Worm (Caenorhabditis elegans): ENCODE data around the gene szy-4.

The szy-4 gene

DNA sequence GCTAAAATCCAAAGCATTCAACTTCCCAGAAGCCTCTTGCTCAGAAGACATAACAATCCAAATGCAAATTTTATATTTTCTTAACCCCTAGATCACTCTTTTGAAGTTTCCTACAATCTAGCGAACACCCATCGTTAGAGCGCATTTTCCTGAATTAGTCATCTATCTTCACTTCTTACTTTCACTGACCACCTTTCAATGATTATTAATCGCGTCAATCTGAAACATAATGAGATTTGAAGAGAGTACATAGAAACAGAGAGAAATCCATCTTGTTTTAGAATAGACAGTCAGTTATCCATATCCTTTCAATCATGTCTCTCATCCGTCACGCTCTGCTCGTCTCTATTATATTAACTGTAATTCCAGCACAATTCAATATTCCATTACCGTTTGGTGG, 27.3 kb upstream of the szy-4 start, which contains the start of gene F40H3.3:
Gene F40H3.3, plus strand, starts transcription at position 280 of the 400 bp plus-strand sequence.
- TF ChIP-seq scrt-1 (GFP tag; IDR thresholded peaks at IDR 0.05) (no peak), tbx-11 (GFP tag; IDR thresholded peaks at IDR 0.05) (no peak), tra-4 (tag; optimal IDR thresholded peaks at IDR 0.05) (no peak)

- no peak for TF ChIP-seq tra-4 (tag; optimal IDR thresholded peaks at IDR 0.05)
- no peak for TF ChIP-seq B0310.2 (tag; optimal IDR thresholded peaks at IDR 0.05)
- TF ChIP-seq flt-1 (GFP tag; IDR thresholded peaks at IDR 0.05) = no peak
- TF ChIP-seq ceh-13 (GFP tag; optimal IDR thresholded peaks at IDR 0.05) = no peak
- no peak for TF ChIP-seq aly-1 (tag; optimal IDR thresholded peaks at IDR 0.05)
- TF ChIP-seq sea-1 (GFP tag; conservative IDR thresholded peaks at IDR 0.05) = no peak
- TF ChIP-seq hmg-4 (GFP tag; optimal IDR thresholded peaks at IDR 0.05) = no peak
- no peak for TF ChIP-seq F13C5.2 (tag; optimal IDR thresholded peaks at IDR 0.05)
- TF ChIP-seq ceh-36 (tag; optimal IDR thresholded peaks at IDR 0.05) = no peak
- TF ChIP-seq scrt-1 (GFP tag; IDR thresholded peaks at IDR 0.05) = no peak
- TF ChIP-seq tbx-37 (GFP tag; conservative IDR thresholded peaks at IDR 0.05) = no peak
- no peak for TF ChIP-seq hmbx-1 (tag; optimal IDR thresholded peaks at IDR 0.05)
- TF ChIP-seq ama-1 (optimal IDR thresholded peaks at IDR 0.05) = no peak
- no peak for TF ChIP-seq pes-1 (GFP tag; IDR thresholded peaks at IDR 0.05)
Measured at ce11 chrII:6173400-6173799, 25.1 kb upstream of the szy-4 start, which contains the start of gene F40H3.2. Gene F40H3.2 (plus strand): TSS chrII:6173649.

- TF ChIP-seq ceh-36 (tag; optimal IDR thresholded peaks at IDR 0.05) = no peak
- TF ChIP-seq ets-7 (tag; optimal IDR thresholded peaks at IDR 0.05) = no peak
- TF ChIP-seq F13C5.2 (tag; optimal IDR thresholded peaks at IDR 0.05) = no peak
- no peak for TF ChIP-seq scrt-1 (GFP tag; IDR thresholded peaks at IDR 0.05)
- TF ChIP-seq hnd-1 (tag; optimal IDR thresholded peaks at IDR 0.05) = no peak
- no peak for TF ChIP-seq ceh-13 (GFP tag; optimal IDR thresholded peaks at IDR 0.05)
- no peak for TF ChIP-seq pes-1 (GFP tag; IDR thresholded peaks at IDR 0.05)
- TF ChIP-seq hmg-4 (GFP tag; optimal IDR thresholded peaks at IDR 0.05) = no peak
- no peak for TF ChIP-seq ama-1 (optimal IDR thresholded peaks at IDR 0.05)
- TF ChIP-seq hmbx-1 (tag; optimal IDR thresholded peaks at IDR 0.05) = no peak
- no peak for TF ChIP-seq sea-1 (GFP tag; conservative IDR thresholded peaks at IDR 0.05)
Measured at ce11 chrII:6175027-6175426, 23.5 kb upstream of the szy-4 start.

ce11 chrII:6176154-6176897, 22.2 kb upstream of the szy-4 start:
- no peak for TF ChIP-seq tbx-11 (GFP tag; IDR thresholded peaks at IDR 0.05)
- no peak for TF ChIP-seq pes-1 (GFP tag; IDR thresholded peaks at IDR 0.05)
- TF ChIP-seq ama-1 (optimal IDR thresholded peaks at IDR 0.05) = no peak
- TF ChIP-seq F13C5.2 (tag; optimal IDR thresholded peaks at IDR 0.05) = no peak
- no peak for TF ChIP-seq sea-1 (GFP tag; conservative IDR thresholded peaks at IDR 0.05)
- TF ChIP-seq B0310.2 (tag; optimal IDR thresholded peaks at IDR 0.05) = no peak
- TF ChIP-seq tbx-37 (GFP tag; conservative IDR thresholded peaks at IDR 0.05) = no peak
- no peak for TF ChIP-seq scrt-1 (GFP tag; IDR thresholded peaks at IDR 0.05)
- no peak for TF ChIP-seq ceh-36 (tag; optimal IDR thresholded peaks at IDR 0.05)
- TF ChIP-seq tra-4 (tag; optimal IDR thresholded peaks at IDR 0.05) = no peak
- TF ChIP-seq hmg-4 (GFP tag; optimal IDR thresholded peaks at IDR 0.05) = no peak
- TF ChIP-seq flt-1 (GFP tag; IDR thresholded peaks at IDR 0.05) = no peak
- TF ChIP-seq hnd-1 (tag; optimal IDR thresholded peaks at IDR 0.05) = no peak
- TF ChIP-seq ceh-13 (GFP tag; optimal IDR thresholded peaks at IDR 0.05) = no peak
- no peak for TF ChIP-seq aly-1 (tag; optimal IDR thresholded peaks at IDR 0.05)

DNA sequence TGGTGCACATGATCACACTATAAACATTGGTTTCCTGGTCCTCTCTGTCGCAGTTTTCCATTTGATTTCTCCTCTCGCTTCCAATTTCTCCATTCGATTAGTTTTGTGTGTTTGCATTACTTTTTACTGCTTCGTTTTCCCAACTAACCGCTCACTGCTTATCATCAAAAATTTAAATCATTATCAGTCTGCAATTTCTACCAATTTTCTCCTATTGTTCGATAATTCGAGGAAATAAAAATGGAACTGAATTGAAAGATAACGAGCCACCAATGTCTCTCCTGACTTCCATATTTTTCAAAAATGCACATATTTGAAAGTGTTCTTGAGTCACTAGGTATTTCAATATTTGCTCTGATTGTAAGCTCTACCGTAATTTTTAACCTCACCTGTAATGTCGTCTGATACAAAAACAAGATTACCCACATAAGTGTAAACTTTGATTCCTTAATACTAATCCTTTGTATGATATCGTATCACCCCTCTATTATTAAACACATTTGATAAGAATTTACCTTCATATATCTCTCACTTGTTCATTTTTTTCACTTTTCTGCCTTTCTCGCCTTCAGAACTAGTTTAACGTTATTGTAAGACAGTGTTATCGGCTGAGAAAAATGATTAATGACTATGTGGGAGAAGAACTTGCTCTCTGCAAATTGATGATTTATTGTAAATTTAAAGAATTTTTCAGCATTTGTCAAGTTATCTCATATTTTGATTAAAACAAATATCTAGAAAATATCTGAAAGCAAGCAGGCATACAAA, 20.3 kb upstream of the szy-4 start:
- TF ChIP-seq pes-1 (GFP tag; IDR thresholded peaks at IDR 0.05) = no peak
- no peak for TF ChIP-seq hmbx-1 (tag; optimal IDR thresholded peaks at IDR 0.05)
- no peak for TF ChIP-seq F13C5.2 (tag; optimal IDR thresholded peaks at IDR 0.05)

ce11 chrII:6178743-6179129, 19.8 kb upstream of the szy-4 start:
- TF ChIP-seq hnd-1 (tag; optimal IDR thresholded peaks at IDR 0.05) = no peak
- TF ChIP-seq hmg-4 (GFP tag; optimal IDR thresholded peaks at IDR 0.05) = no peak
- TF ChIP-seq tbx-11 (GFP tag; IDR thresholded peaks at IDR 0.05) = no peak
- no peak for TF ChIP-seq ceh-13 (GFP tag; optimal IDR thresholded peaks at IDR 0.05)

DNA sequence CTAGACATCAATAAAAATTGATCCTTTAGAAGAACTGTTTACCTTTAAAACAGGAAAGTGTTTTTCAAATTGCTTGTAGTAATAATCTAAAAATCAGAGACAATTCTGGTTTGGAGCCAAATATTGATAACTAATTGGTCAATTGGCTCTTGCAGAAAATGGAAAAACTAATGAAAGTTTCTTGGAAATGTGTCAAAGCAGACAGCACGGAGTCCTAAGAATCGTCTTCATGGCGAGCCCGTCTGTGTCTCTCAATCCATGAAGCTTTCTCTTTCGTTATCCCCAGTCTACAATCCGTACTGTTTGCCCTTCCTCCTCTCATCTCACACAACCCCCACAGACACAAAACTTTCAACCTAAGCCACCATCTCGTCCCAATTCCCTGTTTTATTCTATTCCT, 19.0 kb upstream of the szy-4 start, which contains the start of gene F40H3.1:
Gene F40H3.1, plus strand, starts transcription at position 301 of the 400 bp plus-strand sequence.
- no peak for TF ChIP-seq flt-1 (GFP tag; IDR thresholded peaks at IDR 0.05)
- TF ChIP-seq tra-4 (tag; optimal IDR thresholded peaks at IDR 0.05) = no peak
- no peak for TF ChIP-seq hmbx-1 (tag; optimal IDR thresholded peaks at IDR 0.05)
- no peak for TF ChIP-seq ceh-13 (GFP tag; optimal IDR thresholded peaks at IDR 0.05)
- TF ChIP-seq B0310.2 (tag; optimal IDR thresholded peaks at IDR 0.05) = no peak
- TF ChIP-seq pes-1 (GFP tag; IDR thresholded peaks at IDR 0.05) = no peak
- TF ChIP-seq hnd-1 (tag; optimal IDR thresholded peaks at IDR 0.05) = no peak
- TF ChIP-seq sea-1 (GFP tag; conservative IDR thresholded peaks at IDR 0.05) = no peak
- TF ChIP-seq scrt-1 (GFP tag; IDR thresholded peaks at IDR 0.05) = no peak
- TF ChIP-seq ceh-36 (tag; optimal IDR thresholded peaks at IDR 0.05) = no peak
- TF ChIP-seq hmg-4 (GFP tag; optimal IDR thresholded peaks at IDR 0.05) = no peak
- TF ChIP-seq F13C5.2 (tag; optimal IDR thresholded peaks at IDR 0.05) = no peak
- TF ChIP-seq ama-1 (optimal IDR thresholded peaks at IDR 0.05) = no peak
- no peak for TF ChIP-seq tbx-37 (GFP tag; conservative IDR thresholded peaks at IDR 0.05)
- TF ChIP-seq aly-1 (tag; optimal IDR thresholded peaks at IDR 0.05) = no peak

Data from whole organism, early embryonic.